Worm (Caenorhabditis elegans) whole organism, young adult: ENCODE data around the gene K02E7.7.

ENCODE experiments used
- B0035.1 ChIP-seq: sonication (generic microtip); optimal IDR thresholded peaks from 2 replicates; lab custom pipeline; 2016; ENCODE audit warnings: missing genetic modification characterization, mild to moderate bottlenecking, missing compliant biosample characterization, missing genotype, missing genetic modification reagents
- F10E7.11 ChIP-seq: sonication (generic microtip); optimal IDR thresholded peaks from 2 replicates; lab custom pipeline; 2017; ENCODE audit warnings: mild to moderate bottlenecking, missing genetic modification characterization, moderate library complexity, missing compliant biosample characterization
- F33H1.4 ChIP-seq: fragments of 200-800 bp; sonication (Bioruptor generic); IDR thresholded peaks from 2 replicates; pipeline ENCODE4 v1.3.6; 2022; ENCODE audit warnings: missing genetic modification reagents, missing genetic modification characterization, missing compliant biosample characterization
- F39B2.1 ChIP-seq: fragments of 200-800 bp; sonication (Bioruptor generic); IDR thresholded peaks from 2 replicates; pipeline ENCODE4 v1.3.6; 2022; ENCODE audit warnings: missing genetic modification reagents, missing genetic modification characterization, missing compliant biosample characterization
- F49E8.2 ChIP-seq: sonication (generic microtip); optimal IDR thresholded peaks from 3 replicates; lab custom pipeline; 2017; ENCODE audit warnings: missing genetic modification characterization, mild to moderate bottlenecking, missing compliant biosample characterization, antibody characterized with exemption, moderate library complexity; ENCODE audit not compliant: insufficient read depth
- F57C9.4 ChIP-seq: sonication (generic microtip); optimal IDR thresholded peaks from 2 replicates; lab custom pipeline; 2017; ENCODE audit warnings: mild to moderate bottlenecking, missing genetic modification characterization, missing compliant biosample characterization
- K11D2.4 ChIP-seq: fragments of 200-800 bp; sonication (Bioruptor generic); IDR thresholded peaks from 2 replicates; pipeline ENCODE4 v1.3.6; 2022; ENCODE audit warnings: missing genetic modification reagents, missing genetic modification characterization, missing compliant biosample characterization
- T26A5.8 ChIP-seq: sonication (generic microtip); optimal IDR thresholded peaks from 2 replicates; lab custom pipeline; 2016; ENCODE audit warnings: missing genetic modification characterization, missing compliant biosample characterization
- Y79H2A.3 ChIP-seq: fragments of 200-800 bp; sonication (Bioruptor generic); conservative IDR thresholded peaks from 2 replicates; pipeline ENCODE4 v1.3.6; 2022; ENCODE audit warnings: missing genetic modification reagents, missing genetic modification characterization, missing compliant biosample characterization
- ZK185.1 ChIP-seq: sonication (generic microtip); optimal IDR thresholded peaks from 2 replicates; lab custom pipeline; 2016; ENCODE audit warnings: mild to moderate bottlenecking, missing genetic modification characterization, missing compliant biosample characterization; ENCODE audit not compliant: poor library complexity, severe bottlenecking
- akir-1 ChIP-seq: fragments of 200-800 bp; sonication (Bioruptor generic); optimal IDR thresholded peaks from 2 replicates; lab custom pipeline; 2018; ENCODE audit warnings: mild to moderate bottlenecking, missing genetic modification characterization, moderate library complexity, missing compliant biosample characterization
- ama-1 ChIP-seq, 3 experiments: fragments of 150-350 bp in 1 of 3; sonication (generic microtip) in 2 of 3; optimal IDR thresholded peaks; 2 replicates each; lab custom pipeline; 2014 to 2018; ENCODE audit warnings: missing biosample characterization in 2 of 3, missing genetic modification characterization in 2 of 3, missing genetic modification reagents in 2 of 3
- aptf-3 ChIP-seq: fragments of 200-800 bp; sonication (Bioruptor generic); IDR thresholded peaks from 2 replicates; pipeline ENCODE4 v1.3.6; 2022; ENCODE audit warnings: missing genetic modification characterization, missing compliant biosample characterization
- athp-1 ChIP-seq: sonication (generic microtip); optimal IDR thresholded peaks from 2 replicates; lab custom pipeline; 2017; ENCODE audit warnings: mild to moderate bottlenecking, missing genetic modification characterization, missing compliant biosample characterization
- bed-2 ChIP-seq: fragments of 200-800 bp; sonication (Bioruptor generic); IDR thresholded peaks from 2 replicates; pipeline ENCODE4 v1.3.6; 2022; ENCODE audit warnings: missing genetic modification reagents, missing genetic modification characterization, missing compliant biosample characterization
- ceh-79 ChIP-seq: sonication (generic microtip); optimal IDR thresholded peaks from 2 replicates; lab custom pipeline; 2017; ENCODE audit warnings: mild to moderate bottlenecking, missing genetic modification characterization, missing compliant biosample characterization
- chd-7 ChIP-seq: sonication (generic microtip); optimal IDR thresholded peaks from 2 replicates; lab custom pipeline; 2016; ENCODE audit warnings: mild to moderate bottlenecking, missing genetic modification characterization, moderate library complexity, missing compliant biosample characterization
- dox-1 ChIP-seq: fragments of 200-800 bp; sonication (Bioruptor generic); IDR thresholded peaks from 2 replicates; pipeline ENCODE4 v1.3.6; 2022; ENCODE audit warnings: missing genetic modification reagents, missing genetic modification characterization, missing compliant biosample characterization
- dpl-1 ChIP-seq: fragments of 150-350 bp; optimal IDR thresholded peaks from 2 replicates; lab custom pipeline; 2014; ENCODE audit warnings: missing biosample characterization, missing genetic modification reagents, missing genetic modification characterization
- egl-44 ChIP-seq: fragments of 200-800 bp; sonication (Bioruptor generic); IDR thresholded peaks from 2 replicates; pipeline ENCODE4 v1.3.6; 2022; ENCODE audit warnings: missing genetic modification reagents, missing genetic modification characterization, missing compliant biosample characterization
- egrh-3 ChIP-seq: fragments of 200-800 bp; sonication (Bioruptor generic); IDR thresholded peaks from 2 replicates; pipeline ENCODE4 v1.3.6; 2022; ENCODE audit warnings: missing genetic modification reagents, missing genetic modification characterization, missing compliant biosample characterization
- ekl-4 ChIP-seq: fragments of 200-800 bp; sonication (Bioruptor generic); IDR thresholded peaks from 2 replicates; pipeline ENCODE4 v1.3.6; 2022; ENCODE audit warnings: missing genetic modification reagents, missing genetic modification characterization, missing compliant biosample characterization
- hmg-20 ChIP-seq: fragments of 200-800 bp; sonication (Bioruptor generic); IDR thresholded peaks from 2 replicates; pipeline ENCODE4 v1.3.6; 2022; ENCODE audit warnings: missing genetic modification reagents, missing genetic modification characterization, missing compliant biosample characterization
- hsf-1 ChIP-seq: fragments of 200-800 bp; sonication (Bioruptor generic); IDR thresholded peaks from 2 replicates; pipeline ENCODE4 v1.3.6; 2022; ENCODE audit warnings: missing genetic modification reagents, missing genetic modification characterization, missing compliant biosample characterization
- madf-10 ChIP-seq: sonication (generic microtip); optimal IDR thresholded peaks from 2 replicates; lab custom pipeline; 2016; ENCODE audit warnings: mild to moderate bottlenecking, missing genetic modification characterization, missing compliant biosample characterization
- madf-3 ChIP-seq: fragments of 200-800 bp; sonication (Bioruptor generic); IDR thresholded peaks from 2 replicates; pipeline ENCODE4 v1.3.6; 2022; ENCODE audit warnings: missing genetic modification reagents, missing genetic modification characterization, missing compliant biosample characterization
- madf-8 ChIP-seq: fragments of 200-800 bp; sonication (Bioruptor generic); conservative IDR thresholded peaks from 2 replicates; pipeline ENCODE4 v1.3.6; 2022; ENCODE audit warnings: missing genetic modification reagents, missing genetic modification characterization, missing compliant biosample characterization
- mel-28 ChIP-seq: sonication (generic microtip); optimal IDR thresholded peaks from 2 replicates; lab custom pipeline; 2016; ENCODE audit warnings: borderline replicate concordance, mild to moderate bottlenecking, missing genetic modification characterization, missing compliant biosample characterization
- nfya-1 ChIP-seq: sonication (generic microtip); optimal IDR thresholded peaks from 2 replicates; lab custom pipeline; 2017; ENCODE audit warnings: antibody characterized with exemption, missing compliant biosample characterization, missing genetic modification characterization, borderline replicate concordance; ENCODE audit not compliant: insufficient read depth
- nhr-120 ChIP-seq: fragments of 200-800 bp; sonication (Bioruptor generic); IDR thresholded peaks from 2 replicates; pipeline ENCODE4 v1.3.6; 2022; ENCODE audit warnings: missing genetic modification characterization, missing compliant biosample characterization
- nhr-80 ChIP-seq: sonication (generic microtip); optimal IDR thresholded peaks from 2 replicates; lab custom pipeline; 2016; ENCODE audit warnings: missing genetic modification characterization, missing compliant biosample characterization
- nhr-90 ChIP-seq: sonication (generic microtip); optimal IDR thresholded peaks from 2 replicates; lab custom pipeline; 2016; ENCODE audit warnings: missing genotype, mild to moderate bottlenecking, missing genetic modification characterization, missing compliant biosample characterization
- pbrm-1 ChIP-seq: fragments of 200-800 bp; sonication (Bioruptor generic); IDR thresholded peaks from 2 replicates; pipeline ENCODE4 v1.3.6; 2022; ENCODE audit warnings: missing genetic modification reagents, missing genetic modification characterization, missing compliant biosample characterization
- rcor-1 ChIP-seq: fragments of 200-800 bp; sonication (Bioruptor generic); IDR thresholded peaks from 2 replicates; pipeline ENCODE4 v1.3.6; 2022; ENCODE audit warnings: missing genetic modification reagents, missing genetic modification characterization, missing compliant biosample characterization
- snpc-1.1 ChIP-seq: sonication (generic microtip); optimal IDR thresholded peaks from 2 replicates; lab custom pipeline; 2017; ENCODE audit warnings: missing genetic modification characterization, mild to moderate bottlenecking, missing compliant biosample characterization, antibody characterized with exemption, moderate library complexity, missing genotype, missing genetic modification reagents; ENCODE audit not compliant: insufficient read depth
- snpc-4 ChIP-seq, 5 experiments: fragments of 150-350 bp in 1 of 5; sonication (generic microtip) in 4 of 5; optimal IDR thresholded peaks; 2 replicates each; lab custom pipeline; 2014 to 2018; ENCODE audit warnings: missing genetic modification characterization in 5 of 5, missing biosample characterization in 3 of 5, antibody characterized with exemption in 2 of 5, mild to moderate bottlenecking in 2 of 5, missing compliant biosample characterization in 2 of 5, missing genotype in 2 of 5, moderate library complexity in 2 of 5, missing genetic modification reagents in 1 of 5
- tbx-9 ChIP-seq: sonication (generic microtip); optimal IDR thresholded peaks from 2 replicates; lab custom pipeline; 2016; ENCODE audit warnings: borderline replicate concordance, missing genetic modification characterization, inconsistent platforms, missing compliant biosample characterization
- zfh-2 ChIP-seq: fragments of 200-800 bp; sonication (Bioruptor generic); conservative IDR thresholded peaks from 2 replicates; pipeline ENCODE4 v1.3.6; 2022; ENCODE audit warnings: missing genetic modification reagents, missing genetic modification characterization, missing compliant biosample characterization
- zim-3 ChIP-seq: sonication (generic microtip); optimal IDR thresholded peaks from 2 replicates; lab custom pipeline; 2017; ENCODE audit warnings: mild to moderate bottlenecking, missing genetic modification characterization, moderate library complexity, missing compliant biosample characterization
- ztf-6 ChIP-seq: fragments of 200-800 bp; sonication (Bioruptor generic); IDR thresholded peaks from 2 replicates; pipeline ENCODE4 v1.3.6; 2022; ENCODE audit warnings: missing genetic modification reagents, missing genetic modification characterization, missing compliant biosample characterization

K02E7.7 gene

DNA sequence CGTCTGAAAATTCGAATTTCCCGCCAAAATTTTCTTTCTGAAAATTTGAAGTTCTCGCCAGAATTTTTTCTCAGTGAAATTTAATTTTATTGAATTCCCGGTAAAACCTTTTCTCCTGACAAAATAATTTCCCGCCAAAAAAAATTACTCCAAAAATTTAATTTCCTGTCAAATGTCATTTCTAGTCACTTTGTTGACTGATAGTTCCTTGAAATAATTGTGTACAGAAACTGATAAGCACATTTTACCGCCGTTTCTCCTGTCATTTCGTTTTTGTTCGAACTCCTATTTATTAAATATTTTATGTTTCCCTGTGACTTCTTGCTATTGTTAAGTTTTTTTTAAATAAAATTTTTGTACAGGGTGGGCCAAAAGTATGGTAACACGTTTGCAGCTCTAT is 9.1 kb downstream of the K02E7.7 start:
- TF ChIP-seq aptf-3 (GFP tag; lab: Robert Waterston, UW), result no peak
- no peak for TF ChIP-seq madf-10 (tag; lab: Kevin White, UChicago)
- no peak for TF ChIP-seq ama-1 (optimal IDR thresholded peaks at IDR 0.05; lab: Kevin White, UChicago)
- no peak for TF ChIP-seq ama-1 (GFP tag; optimal IDR thresholded peaks at IDR 0.05; lab: Kevin White, UChicago)
- peak; percentile 54 for TF ChIP-seq nhr-80 (tag; lab: Kevin White, UChicago)
- TF ChIP-seq madf-3 (GFP tag; lab: Robert Waterston, UW), result no peak
- TF ChIP-seq F10E7.11 (tag; lab: Kevin White, UChicago), result no peak

DNA sequence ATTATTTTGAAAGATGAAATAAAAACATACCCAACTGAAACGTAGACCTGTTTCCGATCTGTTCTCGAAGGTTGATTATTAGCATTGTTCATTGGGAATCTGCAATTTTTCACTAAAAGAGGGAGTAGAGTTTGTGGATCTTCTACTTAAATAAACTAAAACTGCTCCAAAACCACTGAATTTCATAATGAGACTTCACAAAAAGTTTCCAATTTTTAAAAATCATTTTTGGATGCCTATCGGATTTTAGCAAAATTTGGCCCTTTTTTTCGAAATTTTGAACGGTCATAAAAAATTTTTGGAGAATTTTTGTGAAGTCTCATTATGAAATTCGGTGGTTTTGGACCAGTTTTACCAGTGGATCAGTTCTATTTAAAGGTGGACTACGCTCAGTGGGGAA is 12.1 kb downstream of the K02E7.7 start, which contains the start of gene K02E7.10:
TSS of gene K02E7.10 (minus strand) at position 101 of the 400 bp plus-strand sequence.
- no peak for TF ChIP-seq B0035.1 (tag; lab: Kevin White, UChicago)
- TF ChIP-seq snpc-1.1, result no peak
- TF ChIP-seq nfya-1, result no peak
- TF ChIP-seq nhr-120, result no peak
- TF ChIP-seq F49E8.2 (tag; lab: Kevin White, UChicago), result no peak
- no peak for TF ChIP-seq zim-3 (tag; lab: Kevin White, UChicago)
- TF ChIP-seq nhr-90 (tag; lab: Kevin White, UChicago), result no peak

- TF ChIP-seq dpl-1, result no peak
- no peak for TF ChIP-seq zim-3 (tag; lab: Kevin White, UChicago)
- TF ChIP-seq ztf-6 (GFP tag; lab: Robert Waterston, UW), result no peak
- TF ChIP-seq ZK185.1 (tag; lab: Kevin White, UChicago), result no peak
- no peak for TF ChIP-seq Y79H2A.3 (GFP tag; lab: Robert Waterston, UW)
- TF ChIP-seq bed-2, result no peak
- TF ChIP-seq ceh-79 (tag; lab: Kevin White, UChicago), result no peak
- TF ChIP-seq F33H1.4, result no peak
- no peak for TF ChIP-seq athp-1 (tag; lab: Kevin White, UChicago)
- TF ChIP-seq ekl-4, result no peak
- TF ChIP-seq rcor-1 (GFP tag; lab: Robert Waterston, UW), result no peak
- no peak for TF ChIP-seq akir-1 (GFP tag; lab: Kevin White, UChicago)
- TF ChIP-seq, all 124 proteins: peak for 0
These were observed 16.1 kb downstream of the K02E7.7 start, which contains the start of gene K02E7.12 for ce11 chrII:1070875-1071274. Gene K02E7.12 (plus strand): TSS chrII:1071175.

DNA sequence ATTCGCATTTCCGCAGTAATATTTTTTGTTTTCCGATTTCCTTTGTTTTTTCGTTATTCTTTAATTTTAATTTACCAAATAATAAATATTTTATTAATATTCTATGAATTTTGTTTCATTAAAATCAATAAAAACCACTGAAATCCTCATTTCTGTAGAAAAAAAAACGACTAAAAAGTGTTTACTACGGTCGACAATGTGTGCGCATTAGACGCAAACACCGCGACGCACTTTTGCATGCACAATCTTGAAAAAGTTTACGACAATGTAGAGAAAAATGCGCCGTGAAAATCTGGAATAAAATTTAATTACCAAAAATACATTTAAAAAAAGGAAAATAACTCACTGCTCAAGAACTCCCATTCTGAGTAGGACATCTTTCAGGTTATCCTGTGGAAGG is 16.6 kb downstream of the K02E7.7 start:
- TF ChIP-seq pbrm-1, result no peak

ce11 chrII:1072106-1072505 is 17.3 kb downstream of the K02E7.7 start, which contains the start of gene K02E7.4:
Gene K02E7.4 (plus strand): TSS chrII:1072406.
- TF ChIP-seq madf-3 (GFP tag; lab: Robert Waterston, UW) (no peak), egrh-3 (GFP tag; lab: Robert Waterston, UW) (no peak), F57C9.4 (tag; lab: Kevin White, UChicago) (no peak), zfh-2 (no peak), K11D2.4 (GFP tag; lab: Robert Waterston, UW) (no peak), T26A5.8 (tag; lab: Kevin White, UChicago) (no peak), snpc-4 (GFP tag; optimal IDR thresholded peaks at IDR 0.05; lab: Kevin White, UChicago) (no peak), snpc-4 (tag; optimal IDR thresholded peaks at IDR 0.05; lab: Kevin White, UChicago) (no peak), hmg-20 (GFP tag; lab: Robert Waterston, UW) (no peak), tbx-9 (no peak), madf-8 (GFP tag; lab: Robert Waterston, UW) (no peak), mel-28 (no peak), dox-1 (GFP tag; lab: Robert Waterston, UW) (no peak), hsf-1 (GFP tag; lab: Robert Waterston, UW) (no peak), F39B2.1 (GFP tag; lab: Robert Waterston, UW) (no peak), chd-7 (no peak), egl-44 (GFP tag; lab: Robert Waterston, UW) (no peak)
